Worm (Caenorhabditis elegans): ENCODE data around the gene T05A7.6.

The T05A7.6 gene

DNA sequence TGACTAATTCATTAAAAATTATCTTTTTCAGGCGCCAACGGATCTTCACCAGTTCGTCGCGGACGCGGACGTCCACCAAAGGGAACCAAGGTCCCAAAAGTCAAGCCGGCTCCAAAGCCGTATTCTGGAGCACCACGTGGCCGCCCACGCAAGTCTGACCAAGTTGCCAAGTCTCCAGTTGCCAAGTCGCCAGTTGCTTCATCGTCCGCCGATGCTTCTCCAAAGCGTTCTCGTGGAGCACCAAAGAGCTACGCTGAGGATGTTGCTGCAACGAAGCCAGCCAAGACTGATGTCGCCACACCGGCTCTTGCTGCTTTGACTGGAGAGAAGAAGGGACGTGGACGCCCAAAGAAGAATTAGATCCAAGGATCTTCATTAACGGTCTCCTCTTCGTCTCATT lies 1.6 kb upstream of the T05A7.6 start:
- TF ChIP-seq zfh-2 (GFP tag; conservative IDR thresholded peaks at IDR 0.05) (peak; percentile 64), C17E4.6 (GFP tag; IDR thresholded peaks at IDR 0.05) (no peak)

DNA sequence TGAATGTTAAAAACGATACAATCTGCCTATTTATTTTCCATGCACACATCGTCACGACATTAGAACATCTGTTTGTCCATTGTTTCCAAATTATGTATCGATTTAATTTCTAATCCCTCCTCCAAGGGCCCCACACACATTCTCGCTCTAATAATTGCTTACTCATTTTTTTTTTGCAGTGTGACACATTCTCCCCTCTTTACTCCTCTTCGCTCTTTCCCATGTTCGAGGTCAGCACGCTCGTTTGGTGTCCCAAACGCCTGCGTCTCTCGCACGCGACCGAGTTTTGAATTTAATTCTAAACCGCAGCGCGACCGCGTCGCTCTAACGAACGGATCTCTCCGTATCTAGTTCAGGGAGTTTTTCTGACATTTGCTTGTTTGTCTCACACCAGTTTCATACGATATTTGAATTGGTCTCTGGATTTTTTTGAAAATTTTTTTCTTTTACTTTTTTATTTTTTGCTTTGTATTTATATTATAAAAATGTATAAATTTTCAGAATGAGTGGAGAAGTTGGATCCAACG lies 1.1 kb upstream of the T05A7.6 start, which contains the start of the genes clec-140 and hmg-11:
TSS of gene clec-140 (plus strand) at position 477 of the 527 bp plus-strand sequence.
TSS of gene hmg-11 (plus strand) at position 502 of the 527 bp plus-strand sequence.
- peak; percentile 66 for TF ChIP-seq dox-1 (GFP tag; IDR thresholded peaks at IDR 0.05)
- peak; percentile 77 for TF ChIP-seq nhr-80 (tag; optimal IDR thresholded peaks at IDR 0.05)
- TF ChIP-seq die-1 (tag; optimal IDR thresholded peaks at IDR 0.05), result peak; percentile 7
- 0 out of 2 replicates have a peak, but pooled peaks have one; percentile 33 for TF ChIP-seq mcd-1 (GFP tag; IDR thresholded peaks at IDR 0.05)
- no peak for TF ChIP-seq bed-1 (GFP tag; IDR thresholded peaks at IDR 0.05)
- no peak for TF ChIP-seq lin-40 (tag; optimal IDR thresholded peaks at IDR 0.05)
- 0 out of 2 replicates have a peak, but pooled peaks have one; percentile 33 for TF ChIP-seq egl-44 (GFP tag; IDR thresholded peaks at IDR 0.05)
- TF ChIP-seq madf-3 (GFP tag; IDR thresholded peaks at IDR 0.05), result 0 out of 2 replicates have a peak, but pooled peaks have one; percentile 29
- no peak for TF ChIP-seq fkh-3 (tag; optimal IDR thresholded peaks at IDR 0.05)
- no peak for TF ChIP-seq D2030.7 (GFP tag; IDR thresholded peaks at IDR 0.05)
- 0 out of 2 replicates have a peak, but pooled peaks have one; percentile 31 for TF ChIP-seq zfh-2 (GFP tag; conservative IDR thresholded peaks at IDR 0.05)
- 0 out of 2 replicates have a peak, but pooled peaks have one; percentile 25 for TF ChIP-seq attf-3 (GFP tag; conservative IDR thresholded peaks at IDR 0.05)
- TF ChIP-seq attf-5 (GFP tag; optimal IDR thresholded peaks at IDR 0.05), result peak; percentile 70

DNA sequence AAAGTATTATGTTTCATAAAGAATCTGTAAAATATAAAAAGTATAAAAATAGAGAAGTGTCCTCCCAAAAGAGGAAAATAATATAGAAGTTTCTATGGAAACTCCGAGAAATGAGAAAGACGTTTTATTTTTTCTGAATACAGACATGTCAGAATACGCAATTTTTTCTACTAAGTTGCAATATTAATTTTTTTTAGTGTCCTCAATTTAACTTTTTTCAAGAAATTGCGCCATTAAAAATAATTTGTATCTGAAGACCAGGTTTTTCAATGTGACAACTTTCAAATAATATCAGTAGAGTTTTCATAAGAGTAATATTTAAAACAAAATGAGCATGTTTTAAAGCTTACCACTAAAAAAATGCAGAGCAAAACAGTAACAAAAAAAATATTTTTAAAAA lies 4.0 kb downstream of the T05A7.6 start, which contains the start of gene fut-5:
TSS of gene fut-5 (minus strand) at position 101 of the 400 bp plus-strand sequence.
- no peak for TF ChIP-seq ccch-3 (GFP tag; optimal IDR thresholded peaks at IDR 0.05)
- no peak for TF ChIP-seq madf-6 (GFP tag; IDR thresholded peaks at IDR 0.05)
- no peak for TF ChIP-seq snpc-1.3 (tag; optimal IDR thresholded peaks at IDR 0.05; ENCODE audit: insufficient read depth)
- no peak for TF ChIP-seq B0035.1 (tag; optimal IDR thresholded peaks at IDR 0.05)
- no peak for TF ChIP-seq B0019.2 (GFP tag; conservative IDR thresholded peaks at IDR 0.05)
- TF ChIP-seq Y67H2A.10 (GFP tag; conservative IDR thresholded peaks at IDR 0.05), result no peak
- no peak for TF ChIP-seq gei-17 (GFP tag; optimal IDR thresholded peaks at IDR 0.05)
- TF ChIP-seq nfyb-1 (GFP tag; IDR thresholded peaks at IDR 0.05), result no peak

DNA sequence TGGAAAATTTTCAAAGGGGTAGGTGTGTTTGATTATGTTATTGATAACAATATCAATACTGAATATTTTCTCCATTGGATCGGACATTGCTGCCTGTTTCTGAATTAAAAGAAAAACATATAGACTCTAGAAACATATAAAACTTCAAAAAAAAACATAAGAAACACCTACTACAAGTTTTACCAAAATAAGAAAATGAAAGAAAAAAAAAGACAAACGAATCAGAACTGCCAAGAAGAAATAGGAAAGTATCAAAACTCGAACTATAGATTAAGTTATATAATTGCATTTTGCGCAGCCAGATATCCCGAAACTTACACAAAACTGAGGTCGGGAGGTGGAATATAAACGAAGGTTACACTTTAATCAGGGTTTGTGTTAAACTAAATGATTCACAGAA lies 6.2 kb downstream of the T05A7.6 start, which contains the start of gene T05A7.11:
TSS of gene T05A7.11 (minus strand) at position 101 of the 400 bp plus-strand sequence.
- no peak for TF ChIP-seq dpff-1 (tag; optimal IDR thresholded peaks at IDR 0.05)
- TF ChIP-seq ceh-27 (GFP tag; optimal IDR thresholded peaks at IDR 0.05), result no peak
- TF ChIP-seq snpc-3.4 (tag; optimal IDR thresholded peaks at IDR 0.05), result no peak
- TF ChIP-seq T07F8.4 (tag; optimal IDR thresholded peaks at IDR 0.05), result no peak
- TF ChIP-seq tbx-9 (tag; optimal IDR thresholded peaks at IDR 0.05; ENCODE audit: borderline replicate concordance), result no peak
- no peak for TF ChIP-seq somi-1 (GFP tag; optimal IDR thresholded peaks at IDR 0.05)
- no peak for TF ChIP-seq ztf-26 (tag; optimal IDR thresholded peaks at IDR 0.05)
- no peak for TF ChIP-seq F49E8.2 (tag; optimal IDR thresholded peaks at IDR 0.05; ENCODE audit: insufficient read depth)
- no peak for TF ChIP-seq tlf-1 (GFP tag; optimal IDR thresholded peaks at IDR 0.05)

DNA sequence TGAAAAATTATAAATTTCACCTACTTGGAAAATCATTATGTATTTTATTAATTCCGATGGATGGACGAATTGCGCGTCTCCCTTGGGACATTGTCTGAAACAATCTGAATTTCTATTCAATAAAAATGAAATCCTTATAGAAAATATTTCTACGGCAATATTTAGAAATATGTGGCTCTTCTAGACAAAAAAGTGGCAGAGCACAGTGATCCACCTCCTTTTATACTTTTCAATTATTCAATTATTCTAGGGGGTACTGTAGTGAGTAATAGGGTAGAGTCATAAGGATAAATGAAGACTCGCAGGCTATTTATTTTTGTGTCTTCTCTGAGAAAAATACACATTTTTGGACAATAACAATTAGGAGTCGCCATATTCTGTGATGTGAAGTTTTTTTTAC lies 8.4 kb downstream of the T05A7.6 start, which contains the start of gene T05A7.12:
TSS of gene T05A7.12 (minus strand) at position 101 of the 400 bp plus-strand sequence.
- no peak for TF ChIP-seq nhr-27 (tag; optimal IDR thresholded peaks at IDR 0.05)
- TF ChIP-seq Y79H2A.3 (GFP tag; conservative IDR thresholded peaks at IDR 0.05), result no peak
- TF ChIP-seq let-607 (tag; optimal IDR thresholded peaks at IDR 0.05), result no peak
- no peak for TF ChIP-seq snpc-4 (GFP tag; optimal IDR thresholded peaks at IDR 0.05)
- TF ChIP-seq snpc-4 (tag; optimal IDR thresholded peaks at IDR 0.05), result no peak

Data from whole organism, young adult.